Worm (Caenorhabditis elegans) whole organism, L1 larva: Measurements from ENCODE around the gene F29C4.4.

Experiments used
- C16A3.4 ChIP-seq: fragments of 150-350 bp; optimal IDR thresholded peaks from 2 replicates; lab custom pipeline; 2014; ENCODE audit warnings: missing biosample characterization, missing genetic modification characterization
- C34B4.2 ChIP-seq: sonication (generic microtip); optimal IDR thresholded peaks from 2 replicates; lab custom pipeline; 2017; ENCODE audit warnings: mild to moderate bottlenecking, missing genetic modification characterization, missing compliant biosample characterization
- aha-1 ChIP-seq: fragments of 150-350 bp; optimal IDR thresholded peaks from 2 replicates; lab custom pipeline; 2014; ENCODE audit warnings: missing biosample characterization, missing genetic modification characterization
- aly-2 ChIP-seq: fragments of 150-350 bp; optimal IDR thresholded peaks from 2 replicates; lab custom pipeline; 2014; ENCODE audit warnings: missing biosample characterization, missing genetic modification characterization
- ceh-8 ChIP-seq: fragments of 200-800 bp; sonication (Bioruptor generic); optimal IDR thresholded peaks from 2 replicates; lab custom pipeline; 2018; ENCODE audit warnings: mild to moderate bottlenecking, missing genetic modification characterization, moderate library complexity, missing compliant biosample characterization
- ceh-82 ChIP-seq, 3 experiments: fragments of 150-350 bp in 1 of 3; sonication (generic microtip) in 2 of 3; optimal IDR thresholded peaks; 2 replicates each; lab custom pipeline; 2014 to 2017; ENCODE audit warnings: missing biosample characterization in 3 of 3, missing genetic modification characterization in 3 of 3
- ceh-90 ChIP-seq: sonication (generic microtip); optimal IDR thresholded peaks from 2 replicates; lab custom pipeline; 2016; ENCODE audit warnings: missing genetic modification characterization, missing compliant biosample characterization
- ces-1 ChIP-seq: fragments of 150-350 bp; optimal IDR thresholded peaks from 2 replicates; lab custom pipeline; 2014; ENCODE audit warnings: missing biosample characterization, missing genetic modification reagents, missing genetic modification characterization
- efl-1 ChIP-seq, 4 experiments: fragments of 150-350 bp; optimal IDR thresholded peaks in 3 of 4; peaks in 1 of 4; 1 replicate in 1 of 4; 2 replicates in 3 of 4; lab custom pipeline; 2014; ENCODE audit warnings: missing biosample characterization in 2 of 4, missing genetic modification characterization in 2 of 4, missing genetic modification reagents in 2 of 4
- egl-27 ChIP-seq, 2 experiments: fragments of 150-350 bp in 1 of 2; sonication (generic microtip); optimal IDR thresholded peaks; 3 replicates each; lab custom pipeline; 2017 to 2018; ENCODE audit warnings: missing biosample characterization in 2 of 2, missing genetic modification characterization in 2 of 2, missing genetic modification reagents in 2 of 2
- elt-3 ChIP-seq, 6 experiments: fragments of 150-350 bp in 1 of 6; sonication (generic microtip); optimal IDR thresholded peaks; 2 replicates each; lab custom pipeline; 2017 to 2018; ENCODE audit warnings: missing biosample characterization in 6 of 6, missing genetic modification characterization in 6 of 6, inconsistent platforms in 1 of 6
- fkh-10 ChIP-seq: sonication (generic microtip); optimal IDR thresholded peaks from 2 replicates; lab custom pipeline; 2017; ENCODE audit warnings: missing biosample characterization, missing genetic modification reagents, missing genetic modification characterization
- fkh-4 ChIP-seq: sonication (generic microtip); optimal IDR thresholded peaks from 2 replicates; lab custom pipeline; 2016; ENCODE audit warnings: missing compliant biosample characterization, missing genetic modification characterization, borderline replicate concordance
- fos-1 ChIP-seq: fragments of 150-350 bp; optimal IDR thresholded peaks from 2 replicates; lab custom pipeline; 2014; ENCODE audit warnings: missing biosample characterization, missing genetic modification characterization
- grh-1 ChIP-seq: fragments of 200-800 bp; sonication (Bioruptor generic); IDR thresholded peaks from 2 replicates; pipeline ENCODE4 v1.3.6; 2022; ENCODE audit warnings: missing genetic modification reagents, missing genetic modification characterization, missing compliant biosample characterization
- hlh-17 ChIP-seq: fragments of 200-800 bp; sonication (Bioruptor generic); optimal IDR thresholded peaks from 2 replicates; lab custom pipeline; 2018; ENCODE audit warnings: missing genetic modification characterization, mild to moderate bottlenecking, missing compliant biosample characterization, moderate library complexity, borderline replicate concordance
- hlh-4 ChIP-seq: sonication (generic microtip); optimal IDR thresholded peaks from 2 replicates; lab custom pipeline; 2016; ENCODE audit warnings: mild to moderate bottlenecking, missing genetic modification characterization, missing compliant biosample characterization
- irx-1 ChIP-seq: sonication (generic microtip); optimal IDR thresholded peaks from 2 replicates; lab custom pipeline; 2016; ENCODE audit warnings: missing genetic modification characterization, missing compliant biosample characterization
- jun-1 ChIP-seq: fragments of 150-350 bp; optimal IDR thresholded peaks from 2 replicates; lab custom pipeline; 2014; ENCODE audit warnings: missing biosample characterization, missing genetic modification reagents, missing genetic modification characterization
- lin-14 ChIP-seq: fragments of 200-800 bp; sonication (Bioruptor generic); optimal IDR thresholded peaks from 2 replicates; lab custom pipeline; 2018; ENCODE audit warnings: mild to moderate bottlenecking, missing genetic modification characterization, moderate library complexity, missing compliant biosample characterization
- mab-9 ChIP-seq: fragments of 200-800 bp; sonication (Bioruptor generic); IDR thresholded peaks from 2 replicates; pipeline ENCODE4 v1.3.6; 2022; ENCODE audit warnings: missing genetic modification reagents, missing genetic modification characterization, missing compliant biosample characterization
- mdl-1 ChIP-seq, 2 experiments: fragments of 150-350 bp; optimal IDR thresholded peaks; 2 replicates each; lab custom pipeline; 2014 to 2017; ENCODE audit warnings: missing biosample characterization in 2 of 2, missing genetic modification characterization in 2 of 2, inconsistent platforms in 1 of 2
- mef-2 ChIP-seq: fragments of 150-350 bp; optimal IDR thresholded peaks from 2 replicates; lab custom pipeline; 2014; ENCODE audit warnings: missing biosample characterization, missing genetic modification characterization
- nhr-11 ChIP-seq: fragments of 150-350 bp; optimal IDR thresholded peaks from 2 replicates; lab custom pipeline; 2014; ENCODE audit warnings: missing biosample characterization, missing genetic modification characterization
- nhr-12 ChIP-seq: sonication (generic microtip); optimal IDR thresholded peaks from 2 replicates; lab custom pipeline; 2017; ENCODE audit warnings: missing biosample characterization, missing genetic modification characterization
- nhr-19 ChIP-seq: fragments of 200-800 bp; sonication (Bioruptor generic); conservative IDR thresholded peaks from 2 replicates; pipeline ENCODE4 v1.3.6; 2022; ENCODE audit warnings: missing genetic modification characterization, missing compliant biosample characterization
- nhr-20 ChIP-seq: sonication (generic microtip); optimal IDR thresholded peaks from 2 replicates; lab custom pipeline; 2016; ENCODE audit warnings: mild to moderate bottlenecking, missing genetic modification characterization, missing compliant biosample characterization
- nhr-28 ChIP-seq: fragments of 150-350 bp; optimal IDR thresholded peaks from 2 replicates; lab custom pipeline; 2014; ENCODE audit warnings: missing biosample characterization, missing genetic modification characterization
- nhr-47 ChIP-seq: sonication (generic microtip); optimal IDR thresholded peaks from 2 replicates; lab custom pipeline; 2016; ENCODE audit warnings: mild to moderate bottlenecking, missing genetic modification characterization, moderate library complexity, missing compliant biosample characterization
- nhr-76 ChIP-seq: sonication (generic microtip); optimal IDR thresholded peaks from 2 replicates; lab custom pipeline; 2017; ENCODE audit warnings: missing biosample characterization, missing genetic modification characterization
- nhr-85 ChIP-seq: sonication (generic microtip); peaks from one replicate; lab custom pipeline; 2016; ENCODE audit warnings: missing genetic modification characterization, inconsistent platforms, missing compliant biosample characterization
- nhr-90 ChIP-seq: sonication (generic microtip); optimal IDR thresholded peaks from 2 replicates; lab custom pipeline; 2016; ENCODE audit warnings: mild to moderate bottlenecking, missing genetic modification characterization, missing compliant biosample characterization; ENCODE audit not compliant: poor library complexity
- pag-3 ChIP-seq: sonication (generic microtip); optimal IDR thresholded peaks from 2 replicates; lab custom pipeline; 2017; ENCODE audit warnings: missing genetic modification characterization, mild to moderate bottlenecking, missing compliant biosample characterization, antibody characterized with exemption, borderline replicate concordance; ENCODE audit not compliant: insufficient read depth
- pax-3 ChIP-seq: fragments of 200-800 bp; sonication (Bioruptor generic); optimal IDR thresholded peaks from 2 replicates; lab custom pipeline; 2018; ENCODE audit warnings: mild to moderate bottlenecking, missing genetic modification characterization, moderate library complexity, missing compliant biosample characterization
- skn-1 ChIP-seq: fragments of 150-350 bp; optimal IDR thresholded peaks from 2 replicates; lab custom pipeline; 2014; ENCODE audit warnings: missing biosample characterization, missing genetic modification characterization
- sptf-1 ChIP-seq: fragments of 150-350 bp; optimal IDR thresholded peaks from 2 replicates; lab custom pipeline; 2014; ENCODE audit warnings: missing biosample characterization, missing genetic modification characterization
- sup-37 ChIP-seq: fragments of 200-800 bp; sonication (Bioruptor generic); optimal IDR thresholded peaks from 2 replicates; lab custom pipeline; 2018; ENCODE audit warnings: mild to moderate bottlenecking, missing genetic modification characterization, missing compliant biosample characterization
- swsn-7 ChIP-seq: sonication (generic microtip); optimal IDR thresholded peaks from 2 replicates; lab custom pipeline; 2016; ENCODE audit warnings: missing genetic modification characterization, missing compliant biosample characterization
- tbx-2 ChIP-seq: sonication (generic microtip); optimal IDR thresholded peaks from 2 replicates; lab custom pipeline; 2016; ENCODE audit warnings: missing genetic modification characterization, missing compliant biosample characterization
- unc-130 ChIP-seq: fragments of 150-350 bp; optimal IDR thresholded peaks from 2 replicates; lab custom pipeline; 2017; ENCODE audit warnings: missing biosample characterization, missing genetic modification characterization, inconsistent platforms
- unc-30 ChIP-seq: sonication (generic microtip); optimal IDR thresholded peaks from 2 replicates; lab custom pipeline; 2017; ENCODE audit warnings: missing biosample characterization, missing genetic modification characterization
- unc-62 ChIP-seq: fragments of 150-350 bp; optimal IDR thresholded peaks from 2 replicates; lab custom pipeline; 2014; ENCODE audit warnings: missing biosample characterization, missing genetic modification reagents, missing genetic modification characterization
- vab-15 ChIP-seq: sonication (generic microtip); optimal IDR thresholded peaks from 2 replicates; lab custom pipeline; 2017; ENCODE audit warnings: missing genotype, mild to moderate bottlenecking, missing genetic modification characterization, missing compliant biosample characterization
- xbp-1 ChIP-seq: sonication (generic microtip); optimal IDR thresholded peaks from 2 replicates; lab custom pipeline; 2016; ENCODE audit warnings: missing genetic modification characterization, missing compliant biosample characterization
- ztf-11 ChIP-seq, 2 experiments: sonication (generic microtip); optimal IDR thresholded peaks; 2 replicates each; lab custom pipeline; 2016 to 2017; ENCODE audit warnings: missing genetic modification characterization in 2 of 2, missing biosample characterization in 1 of 2, missing compliant biosample characterization in 1 of 2

F29C4.4 gene

ce11 chrIV:86744-87143 lies 24.7 kb upstream of the F29C4.4 start:
- TF ChIP-seq efl-1 (optimal IDR thresholded peaks at IDR 0.05; lab: Kevin White, UChicago) (no peak), efl-1 (GFP tag; optimal IDR thresholded peaks at IDR 0.05 in 1 of 2; lab: Kevin White, UChicago) (peak in 1 of 2 experiments; percentile 90), ceh-90 (tag; lab: Kevin White, UChicago) (no peak)
- TF ChIP-seq, all 84 proteins: peak for 1

DNA sequence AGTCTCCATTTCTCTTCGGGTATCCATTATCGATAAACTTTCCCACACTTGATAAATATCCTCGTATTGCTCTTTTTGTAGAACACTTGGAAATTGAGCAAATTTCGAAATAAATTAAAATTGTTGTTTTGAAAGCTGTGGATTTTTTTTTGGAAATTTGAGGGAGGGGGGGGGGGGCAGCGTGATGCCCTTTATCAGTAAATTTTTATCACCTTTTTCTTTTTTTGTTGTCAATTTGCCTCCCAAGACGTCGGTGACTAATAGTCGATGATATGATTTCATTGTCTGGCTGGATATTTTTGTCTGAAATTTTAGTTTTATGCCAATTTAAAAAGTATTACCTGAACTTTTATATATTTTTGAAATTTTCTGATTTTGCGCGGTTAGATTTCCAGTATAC lies 21.5 kb upstream of the F29C4.4 start, which contains the start of gene scl-23:
Gene scl-23, minus strand, starts transcription at position 101 of the 400 bp plus-strand sequence.
- TF ChIP-seq nhr-85 (tag; lab: Kevin White, UChicago) (no peak), nhr-90 (no peak), C34B4.2 (tag; lab: Kevin White, UChicago) (no peak), nhr-11 (tag; lab: Kevin White, UChicago) (no peak), unc-130 (no peak), sptf-1 (tag; lab: Kevin White, UChicago) (no peak), nhr-28 (tag; lab: Kevin White, UChicago) (no peak), lin-14 (GFP tag; lab: Kevin White, UChicago) (no peak), ces-1 (GFP tag; lab: Kevin White, UChicago) (no peak), xbp-1 (tag; lab: Kevin White, UChicago) (no peak), C16A3.4 (no peak), ceh-82 (tag; optimal IDR thresholded peaks at IDR 0.05; lab: Kevin White, UChicago) (no peak), nhr-20 (tag; lab: Kevin White, UChicago) (no peak), mab-9 (GFP tag; lab: Robert Waterston, UW) (no peak), fkh-4 (tag; lab: Kevin White, UChicago) (no peak)
- TF ChIP-seq, all 84 proteins: peak for 0

ce11 chrIV:91680-92079 lies 19.8 kb upstream of the F29C4.4 start, which contains the start of gene tpa-1:
Gene tpa-1, plus strand, starts transcription at chrIV:91980.
- TF ChIP-seq grh-1 (GFP tag; lab: Robert Waterston, UW): no peak
- TF ChIP-seq irx-1: no peak
- no peak for TF ChIP-seq hlh-4 (tag; lab: Kevin White, UChicago)
- TF ChIP-seq aly-2 (tag; lab: Kevin White, UChicago): no peak
- TF ChIP-seq pag-3 (tag; lab: Kevin White, UChicago): no peak
- TF ChIP-seq hlh-17 (GFP tag; lab: Kevin White, UChicago): no peak
- TF ChIP-seq ceh-82 (tag; optimal IDR thresholded peaks at IDR 0.05; lab: Kevin White, UChicago): no peak
- no peak for TF ChIP-seq skn-1 (tag; lab: Kevin White, UChicago)

DNA sequence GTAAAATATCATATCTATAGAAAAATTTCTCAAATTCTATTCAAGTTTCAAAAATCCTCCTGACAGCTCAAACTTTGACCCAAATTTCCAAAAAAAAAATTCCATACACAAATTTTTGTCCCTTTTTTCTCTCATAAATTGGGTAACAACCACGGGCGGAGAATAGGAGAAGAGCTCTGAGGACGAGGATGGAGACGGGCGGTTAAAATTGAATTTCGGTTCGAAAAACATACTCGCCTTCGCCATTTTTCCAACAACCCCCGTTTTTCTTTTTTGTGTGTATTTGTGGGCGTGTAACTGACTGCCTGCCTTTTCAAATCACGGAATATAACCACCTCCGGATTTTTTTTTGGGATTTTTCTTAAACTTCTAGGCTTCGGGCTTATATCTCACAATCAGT lies 13.8 kb upstream of the F29C4.4 start:
- no peak for TF ChIP-seq mef-2
- TF ChIP-seq fkh-10 (GFP tag; lab: Kevin White, UChicago): peak; percentile 24
- no peak for TF ChIP-seq aha-1 (tag; lab: Kevin White, UChicago)
- TF ChIP-seq vab-15 (tag; lab: Kevin White, UChicago): no peak
- peak; percentile 6 for TF ChIP-seq lin-14 (GFP tag; lab: Kevin White, UChicago)
- TF ChIP-seq unc-62: no peak
- no peak for TF ChIP-seq jun-1

- peak; percentile 48 for TF ChIP-seq ceh-8 (GFP tag; lab: Kevin White, UChicago)
- TF ChIP-seq fkh-10 (GFP tag; lab: Kevin White, UChicago): no peak
- no peak for TF ChIP-seq ztf-11 (tag; optimal IDR thresholded peaks at IDR 0.05; lab: Kevin White, UChicago)
- no peak for TF ChIP-seq nhr-76
- TF ChIP-seq nhr-47 (tag; lab: Kevin White, UChicago): peak; percentile 44
- no peak for TF ChIP-seq ceh-82 (tag; optimal IDR thresholded peaks at IDR 0.05; lab: Kevin White, UChicago)
- no peak for TF ChIP-seq unc-30 (tag; lab: Kevin White, UChicago)
- peak; percentile 5 for TF ChIP-seq swsn-7 (tag; lab: Kevin White, UChicago)
- TF ChIP-seq aha-1 (tag; lab: Kevin White, UChicago): no peak
- TF ChIP-seq fkh-4 (tag; lab: Kevin White, UChicago): no peak
- TF ChIP-seq tbx-2 (tag; lab: Kevin White, UChicago): peak; percentile 51
- no peak for TF ChIP-seq mef-2
- no peak for TF ChIP-seq nhr-12 (tag; lab: Kevin White, UChicago)
- peak in 1 of 2 experiments; percentile 50 for TF ChIP-seq mdl-1 (tag; optimal IDR thresholded peaks at IDR 0.05; lab: Kevin White, UChicago)
- peak in 3 of 6 experiments; percentile 31 to 69 (median 52) for TF ChIP-seq elt-3 (tag; optimal IDR thresholded peaks at IDR 0.05; lab: Kevin White, UChicago)
- TF ChIP-seq fos-1 (tag; lab: Kevin White, UChicago): no peak
- TF ChIP-seq egl-27 (tag; optimal IDR thresholded peaks at IDR 0.05; lab: Kevin White, UChicago): no peak
- TF ChIP-seq sup-37 (GFP tag; lab: Kevin White, UChicago): no peak
- peak; percentile 53 for TF ChIP-seq nhr-19 (GFP tag; lab: Robert Waterston, UW)
- TF ChIP-seq pax-3: no peak
Measured at ce11 chrIV:102848-103247, 8.6 kb upstream of the F29C4.4 start.
